Worm (Caenorhabditis elegans): ENCODE data around the gene nspb-9.

Gene nspb-9

DNA sequence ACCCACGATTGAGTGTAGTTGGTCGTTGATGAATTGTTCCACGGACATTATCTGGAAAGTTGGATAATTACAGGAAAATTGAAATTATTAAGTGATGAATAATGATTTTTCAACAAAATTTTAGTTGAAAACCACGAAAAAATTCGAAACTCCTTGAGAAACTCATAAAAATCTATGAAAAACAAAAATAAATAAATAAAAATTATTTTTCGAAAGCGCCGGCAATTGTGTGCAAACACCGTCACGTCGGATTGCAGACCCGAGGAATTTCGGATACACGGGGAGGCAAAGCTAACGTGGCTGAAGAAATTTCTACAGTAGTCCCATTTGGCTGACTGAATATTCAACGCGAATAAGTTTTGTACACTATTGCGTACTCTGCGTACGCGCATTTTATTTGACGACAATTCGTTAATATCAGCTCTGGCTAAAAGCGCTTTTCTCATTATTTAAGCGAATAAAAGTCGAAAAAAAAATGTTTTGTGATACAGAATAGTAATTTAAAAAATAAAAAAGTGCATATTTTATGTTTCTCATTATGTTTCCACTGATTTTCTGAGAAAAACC lies 19.0 kb upstream of the nspb-9 start, which contains the start of gene mog-4:
mog-4 (minus strand) TSS at position 51 of the 567 bp plus-strand sequence.
- TF ChIP-seq B0019.2 (GFP tag; conservative IDR thresholded peaks at IDR 0.05), result peak; percentile 100
- TF ChIP-seq lsl-1 (GFP tag; optimal IDR thresholded peaks at IDR 0.05), result peak; percentile 98
- peak; percentile 96 for TF ChIP-seq somi-1 (GFP tag; optimal IDR thresholded peaks at IDR 0.05)
- peak; percentile 95 for TF ChIP-seq hmg-20 (GFP tag; IDR thresholded peaks at IDR 0.05)
- TF ChIP-seq mcd-1 (GFP tag; IDR thresholded peaks at IDR 0.05), result peak; percentile 99
- TF ChIP-seq K11D2.4 (GFP tag; IDR thresholded peaks at IDR 0.05), result peak; percentile 99
- peak; percentile 9 for TF ChIP-seq sptf-2 (GFP tag; optimal IDR thresholded peaks at IDR 0.05)
- peak; percentile 84 for TF ChIP-seq him-1 (tag; optimal IDR thresholded peaks at IDR 0.05)
- peak; percentile 81 for TF ChIP-seq B0035.1 (tag; optimal IDR thresholded peaks at IDR 0.05)
- peak; percentile 7 for TF ChIP-seq T26A5.8 (tag; optimal IDR thresholded peaks at IDR 0.05)
- peak; percentile 98 for TF ChIP-seq C06A6.2 (GFP tag; conservative IDR thresholded peaks at IDR 0.05)
- peak; percentile 100 for TF ChIP-seq bed-2 (GFP tag; IDR thresholded peaks at IDR 0.05)
- TF ChIP-seq hsf-1 (GFP tag; IDR thresholded peaks at IDR 0.05), result peak; percentile 93
- peak; percentile 100 for TF ChIP-seq Y79H2A.3 (GFP tag; conservative IDR thresholded peaks at IDR 0.05)
- TF ChIP-seq xnd-1 (tag; optimal IDR thresholded peaks at IDR 0.05), result peak; percentile 86
- peak; percentile 61 for TF ChIP-seq ceh-79 (tag; optimal IDR thresholded peaks at IDR 0.05)
- peak; percentile 51 for TF ChIP-seq F49E8.2 (tag; optimal IDR thresholded peaks at IDR 0.05; ENCODE audit: insufficient read depth)
- TF ChIP-seq nhr-27 (tag; optimal IDR thresholded peaks at IDR 0.05), result peak; percentile 58
- peak; percentile 93 for TF ChIP-seq Y53F4B.3 (GFP tag; IDR thresholded peaks at IDR 0.05)
- peak; percentile 99 for TF ChIP-seq lag-1 (GFP tag; IDR thresholded peaks at IDR 0.05)
- peak; percentile 84 for TF ChIP-seq chd-7 (tag; optimal IDR thresholded peaks at IDR 0.05)
- peak; percentile 97 for TF ChIP-seq unc-130 (GFP tag; optimal IDR thresholded peaks at IDR 0.05)
- peak; percentile 84 for TF ChIP-seq repo-1 (tag; optimal IDR thresholded peaks at IDR 0.05)
- TF ChIP-seq mxl-1 (tag; optimal IDR thresholded peaks at IDR 0.05), result peak; percentile 28
- peak; percentile 89 for TF ChIP-seq F22D6.2 (tag; optimal IDR thresholded peaks at IDR 0.05)
- TF ChIP-seq F23B12.7 (tag; optimal IDR thresholded peaks at IDR 0.05; ENCODE audit: insufficient read depth), result peak; percentile 25
- TF ChIP-seq ceh-40 (GFP tag; IDR thresholded peaks at IDR 0.05), result peak; percentile 95
- peak; percentile 95 for TF ChIP-seq aptf-3 (GFP tag; IDR thresholded peaks at IDR 0.05)
- peak; percentile 80 for TF ChIP-seq ztf-22 (GFP tag; optimal IDR thresholded peaks at IDR 0.05)
- peak; percentile 97 to 98 for TF ChIP-seq let-607 (tag; optimal IDR thresholded peaks at IDR 0.05)
- TF ChIP-seq F39B2.1 (GFP tag; IDR thresholded peaks at IDR 0.05), result peak; percentile 95
- TF ChIP-seq madf-8 (GFP tag; conservative IDR thresholded peaks at IDR 0.05), result peak; percentile 99
- TF ChIP-seq ceh-27 (GFP tag; optimal IDR thresholded peaks at IDR 0.05), result peak; percentile 97
- TF ChIP-seq attf-5 (GFP tag; optimal IDR thresholded peaks at IDR 0.05), result peak; percentile 99
- peak; percentile 62 to 86 for TF ChIP-seq rec-8 (tag; optimal IDR thresholded peaks at IDR 0.05)
- TF ChIP-seq athp-1 (tag; optimal IDR thresholded peaks at IDR 0.05), result peak; percentile 97
- peak; percentile 99 for TF ChIP-seq Y95B8A.8 (GFP tag; IDR thresholded peaks at IDR 0.05)
- peak; percentile 97 for TF ChIP-seq ZK185.1 (tag; optimal IDR thresholded peaks at IDR 0.05; ENCODE audit: poor library complexity, severe bottlenecking)
- TF ChIP-seq ceh-91 (GFP tag; IDR thresholded peaks at IDR 0.05), result peak; percentile 100
- peak; percentile 97 for TF ChIP-seq ccch-3 (GFP tag; optimal IDR thresholded peaks at IDR 0.05)
- TF ChIP-seq nfya-2 (GFP tag; IDR thresholded peaks at IDR 0.05), result peak; percentile 89
- peak; percentile 97 for TF ChIP-seq egl-44 (GFP tag; IDR thresholded peaks at IDR 0.05)
- peak; percentile 99 for TF ChIP-seq rcor-1 (GFP tag; IDR thresholded peaks at IDR 0.05)
- TF ChIP-seq die-1 (tag; optimal IDR thresholded peaks at IDR 0.05), result peak; percentile 45
- TF ChIP-seq F33H1.4 (GFP tag; IDR thresholded peaks at IDR 0.05), result peak; percentile 97
- peak; percentile 98 for TF ChIP-seq bed-1 (GFP tag; IDR thresholded peaks at IDR 0.05)
- peak; percentile 76 for TF ChIP-seq tbp1 (GFP tag; optimal IDR thresholded peaks at IDR 0.05)

All from whole organism, young adult.